Worm (Caenorhabditis elegans): Measurements from ENCODE around the gene F07H5.7.

The F07H5.7 gene

DNA sequence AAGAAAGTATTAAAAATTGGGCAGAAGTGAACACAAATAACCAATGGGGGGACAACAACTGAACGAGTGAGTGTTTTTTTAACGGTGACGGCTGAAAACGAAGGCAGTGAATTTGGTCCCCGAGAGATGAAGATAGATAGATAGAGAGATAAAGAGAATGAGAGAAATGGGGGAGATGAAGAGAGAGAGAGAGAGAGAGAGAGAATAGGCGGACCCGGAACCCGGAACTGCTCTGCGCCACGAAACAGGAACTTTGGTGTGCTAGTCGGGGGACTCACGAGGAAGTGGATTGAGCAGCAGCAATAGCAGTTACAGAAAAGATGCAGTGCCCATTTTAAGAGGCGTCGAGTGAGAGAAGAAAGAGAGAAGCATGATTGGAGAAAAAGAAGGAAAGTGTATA lies 2.4 kb upstream of the F07H5.7 start (continued):
- TF ChIP-seq nhr-20 (tag; optimal IDR thresholded peaks at IDR 0.05) (peak; percentile 56), efl-3 (GFP tag; optimal IDR thresholded peaks at IDR 0.05) (no peak), mab-9 (GFP tag; IDR thresholded peaks at IDR 0.05) (no peak), C04F5.9 (tag; optimal IDR thresholded peaks at IDR 0.05) (no peak), ceh-8 (GFP tag; optimal IDR thresholded peaks at IDR 0.05) (peak; percentile 32), ama-1 (optimal IDR thresholded peaks at IDR 0.05) (no peak), fkh-8 (tag; optimal IDR thresholded peaks at IDR 0.05) (peak; percentile 95), zag-1 (tag; optimal IDR thresholded peaks at IDR 0.05) (no peak), sup-37 (GFP tag; optimal IDR thresholded peaks at IDR 0.05) (no peak), lsy-2 (tag; optimal IDR thresholded peaks at IDR 0.05) (peak; percentile 45 to 50), tlp-1 (tag; optimal IDR thresholded peaks at IDR 0.05) (no peak), egl-27 (tag; optimal IDR thresholded peaks at IDR 0.05) (no peak), hpl-2 (GFP tag; optimal IDR thresholded peaks at IDR 0.05) (no peak), fos-1 (tag; optimal IDR thresholded peaks at IDR 0.05) (peak; percentile 21), lin-13 (GFP tag; optimal IDR thresholded peaks at IDR 0.05) (no peak), ceh-88 (GFP tag; IDR thresholded peaks at IDR 0.05) (no peak), mep-1 (tag; optimal IDR thresholded peaks at IDR 0.05) (peak; percentile 16), aly-2 (tag; optimal IDR thresholded peaks at IDR 0.05) (no peak), snu-23 (GFP tag; optimal IDR thresholded peaks at IDR 0.05) (peak; percentile 70), nhr-76 (tag; optimal IDR thresholded peaks at IDR 0.05) (no peak), nhr-71 (tag; optimal IDR thresholded peaks at IDR 0.05) (peak; percentile 88), tbx-2 (tag; optimal IDR thresholded peaks at IDR 0.05) (peak; percentile 81), hlh-4 (tag; optimal IDR thresholded peaks at IDR 0.05) (no peak), lin-14 (GFP tag; optimal IDR thresholded peaks at IDR 0.05) (peak; percentile 98), nhr-47 (tag; optimal IDR thresholded peaks at IDR 0.05) (peak; percentile 85), egl-13 (tag; optimal IDR thresholded peaks at IDR 0.05) (peak; percentile 90), rnt-1 (tag; optimal IDR thresholded peaks at IDR 0.05) (peak; percentile 51), ces-1 (GFP tag; optimal IDR thresholded peaks at IDR 0.05) (no peak)

DNA sequence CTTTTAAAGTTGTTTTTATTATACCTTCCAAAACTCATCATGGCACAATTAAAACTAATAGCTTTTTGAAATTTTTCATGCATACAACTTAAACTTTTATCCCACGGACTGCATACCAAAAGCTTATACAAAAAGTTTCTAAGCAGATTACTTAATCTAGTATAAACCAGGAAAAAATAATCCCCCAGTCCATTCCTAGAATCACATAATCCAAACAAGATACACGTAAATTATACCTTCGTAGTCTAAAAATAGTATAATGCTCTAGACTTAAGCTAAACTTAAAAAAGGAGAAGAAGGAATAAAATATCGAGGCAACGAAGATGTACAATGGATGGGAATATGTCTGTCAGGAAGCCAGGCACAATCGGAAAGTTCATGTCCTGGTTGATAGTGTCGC lies 1.3 kb upstream of the F07H5.7 start:
- TF ChIP-seq lsy-2 (tag; optimal IDR thresholded peaks at IDR 0.05) = no peak
- TF ChIP-seq mdl-1 (tag; optimal IDR thresholded peaks at IDR 0.05) = no peak
- TF ChIP-seq vab-15 (tag; optimal IDR thresholded peaks at IDR 0.05) = no peak
- TF ChIP-seq nhr-71 (tag; optimal IDR thresholded peaks at IDR 0.05) = peak; percentile 22
- no peak for TF ChIP-seq mab-9 (GFP tag; IDR thresholded peaks at IDR 0.05)
- no peak for TF ChIP-seq nhr-77 (tag; optimal IDR thresholded peaks at IDR 0.05)
- peak; percentile 91 for TF ChIP-seq dsc-1 (tag; optimal IDR thresholded peaks at IDR 0.05)
- TF ChIP-seq nhr-11 (tag; optimal IDR thresholded peaks at IDR 0.05) = peak; percentile 24
- peak; percentile 55 for TF ChIP-seq pax-3 (tag; optimal IDR thresholded peaks at IDR 0.05)
- TF ChIP-seq nhr-47 (tag; optimal IDR thresholded peaks at IDR 0.05) = peak; percentile 50
- no peak for TF ChIP-seq lin-15B (tag; optimal IDR thresholded peaks at IDR 0.05)
- TF ChIP-seq fkh-8 (tag; optimal IDR thresholded peaks at IDR 0.05) = peak; percentile 15
- TF ChIP-seq fkh-4 (tag; optimal IDR thresholded peaks at IDR 0.05; ENCODE audit: borderline replicate concordance) = peak; percentile 3
- TF ChIP-seq sox-4 (tag; optimal IDR thresholded peaks at IDR 0.05) = peak; percentile 33
- TF ChIP-seq rnt-1 (tag; optimal IDR thresholded peaks at IDR 0.05) = no peak
- no peak for TF ChIP-seq efl-1 (optimal IDR thresholded peaks at IDR 0.05)
- no peak for TF ChIP-seq efl-1 (GFP tag; optimal IDR thresholded peaks at IDR 0.05 in 1 of 2)
- no peak for TF ChIP-seq snpc-4 (tag; optimal IDR thresholded peaks at IDR 0.05)
- no peak for TF ChIP-seq elt-3 (tag; optimal IDR thresholded peaks at IDR 0.05)
- TF ChIP-seq ceh-8 (GFP tag; optimal IDR thresholded peaks at IDR 0.05) = no peak
- TF ChIP-seq pqm-1 (tag; optimal IDR thresholded peaks at IDR 0.05) = no peak
- TF ChIP-seq xbp-1 (tag; optimal IDR thresholded peaks at IDR 0.05) = no peak
- TF ChIP-seq lin-13 (GFP tag; optimal IDR thresholded peaks at IDR 0.05) = no peak
- TF ChIP-seq sup-37 (GFP tag; optimal IDR thresholded peaks at IDR 0.05) = no peak
- TF ChIP-seq tbx-2 (tag; optimal IDR thresholded peaks at IDR 0.05) = no peak
- no peak for TF ChIP-seq snu-23 (GFP tag; optimal IDR thresholded peaks at IDR 0.05)

All from whole organism, L1 larva.